Worm (Caenorhabditis elegans) whole organism, L4/young adult: ENCODE results near the gene C52A10.3.

Experiments
- W03F9.2 ChIP-seq: fragments of 150-350 bp; optimal IDR thresholded peaks from 2 replicates; lab custom pipeline; 2014; ENCODE audit warnings: missing biosample characterization, missing genetic modification characterization
- dao-5 ChIP-seq: sonication (generic microtip); optimal IDR thresholded peaks from 2 replicates; lab custom pipeline; 2016; ENCODE audit warnings: missing genotype, missing genetic modification characterization, moderate library complexity, missing compliant biosample characterization
- him-1 ChIP-seq: sonication (generic microtip); optimal IDR thresholded peaks from 2 replicates; lab custom pipeline; 2016; ENCODE audit warnings: missing genotype, missing genetic modification reagents, missing genetic modification characterization, missing compliant biosample characterization

DNA sequence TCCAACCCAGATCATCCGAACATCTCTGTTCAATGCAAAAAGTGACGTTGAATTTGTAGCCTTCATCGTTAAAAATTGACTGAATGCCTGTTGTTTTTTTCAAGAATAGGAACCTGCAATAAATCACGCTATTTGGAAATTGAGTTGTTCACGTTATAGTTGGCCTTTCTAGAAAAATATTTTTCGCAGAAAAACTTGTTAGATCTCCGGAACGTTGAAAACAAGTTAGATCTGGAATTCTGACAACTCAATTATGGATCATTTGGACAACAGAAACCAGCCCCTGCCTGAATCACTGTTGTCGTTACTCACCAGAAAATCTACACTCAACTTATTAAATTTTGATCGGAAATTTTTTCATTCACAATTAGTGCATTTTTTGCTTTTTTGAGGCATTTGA lies 18.1 kb upstream of the C52A10.3 start, which contains the start of gene srt-67:
- no peak for TF ChIP-seq him-1 (tag; lab: Kevin White, UChicago)
- TF ChIP-seq W03F9.2 (tag; lab: Kevin White, UChicago): no peak
- TF ChIP-seq dao-5: no peak
